Worm (Caenorhabditis elegans) whole organism, young adult: ENCODE results near the gene math-37.

Experiments used
- B0261.1 ChIP-seq: sonication (generic microtip); optimal IDR thresholded peaks from 2 replicates; lab custom pipeline; 2016; ENCODE audit warnings: mild to moderate bottlenecking, missing genetic modification characterization, moderate library complexity, missing compliant biosample characterization
- F52B5.7 ChIP-seq: sonication (generic microtip); optimal IDR thresholded peaks from 2 replicates; lab custom pipeline; 2016; ENCODE audit warnings: mild to moderate bottlenecking, missing genetic modification characterization, missing compliant biosample characterization
- K12H6.12 ChIP-seq: fragments of 200-800 bp; sonication (Bioruptor generic); optimal IDR thresholded peaks from 2 replicates; lab custom pipeline; 2018; ENCODE audit warnings: mild to moderate bottlenecking, missing genetic modification characterization, missing compliant biosample characterization
- T07F8.4 ChIP-seq: sonication (generic microtip); optimal IDR thresholded peaks from 2 replicates; lab custom pipeline; 2016; ENCODE audit warnings: mild to moderate bottlenecking, missing genetic modification characterization, moderate library complexity, missing compliant biosample characterization
- T26A5.8 ChIP-seq: sonication (generic microtip); optimal IDR thresholded peaks from 2 replicates; lab custom pipeline; 2016; ENCODE audit warnings: missing genetic modification characterization, missing compliant biosample characterization
- Y53F4B.3 ChIP-seq: fragments of 200-800 bp; sonication (Bioruptor generic); IDR thresholded peaks from 2 replicates; pipeline ENCODE4 v1.3.6; 2022; ENCODE audit warnings: missing genetic modification reagents, missing genetic modification characterization, missing compliant biosample characterization
- Y67H2A.10 ChIP-seq: fragments of 200-800 bp; sonication (Bioruptor generic); conservative IDR thresholded peaks from 2 replicates; pipeline ENCODE4 v1.3.6; 2022; ENCODE audit warnings: missing genetic modification reagents, missing genetic modification characterization, missing compliant biosample characterization
- Y79H2A.3 ChIP-seq: fragments of 200-800 bp; sonication (Bioruptor generic); conservative IDR thresholded peaks from 2 replicates; pipeline ENCODE4 v1.3.6; 2022; ENCODE audit warnings: missing genetic modification reagents, missing genetic modification characterization, missing compliant biosample characterization
- Y95B8A.8 ChIP-seq: fragments of 200-800 bp; sonication (Bioruptor generic); IDR thresholded peaks from 2 replicates; pipeline ENCODE4 v1.3.6; 2022; ENCODE audit warnings: missing genetic modification reagents, missing genetic modification characterization, missing compliant biosample characterization
- ama-1 ChIP-seq, 3 experiments: fragments of 150-350 bp in 1 of 3; sonication (generic microtip) in 2 of 3; optimal IDR thresholded peaks; 2 replicates each; lab custom pipeline; 2014 to 2018; ENCODE audit warnings: missing biosample characterization in 2 of 3, missing genetic modification characterization in 2 of 3, missing genetic modification reagents in 2 of 3
- atf-7 ChIP-seq: sonication (generic microtip); optimal IDR thresholded peaks from 2 replicates; lab custom pipeline; 2017; ENCODE audit warnings: mild to moderate bottlenecking, missing genetic modification characterization, missing compliant biosample characterization
- ccch-3 ChIP-seq: fragments of 200-800 bp; sonication (Bioruptor generic); optimal IDR thresholded peaks from 2 replicates; lab custom pipeline; 2018; ENCODE audit warnings: mild to moderate bottlenecking, missing genetic modification characterization, missing compliant biosample characterization
- ceh-100 ChIP-seq: fragments of 200-800 bp; sonication (Bioruptor generic); IDR thresholded peaks from 2 replicates; pipeline ENCODE4 v1.3.6; 2022; ENCODE audit warnings: missing genetic modification reagents, missing genetic modification characterization, missing compliant biosample characterization
- ceh-79 ChIP-seq: sonication (generic microtip); optimal IDR thresholded peaks from 2 replicates; lab custom pipeline; 2017; ENCODE audit warnings: mild to moderate bottlenecking, missing genetic modification characterization, missing compliant biosample characterization
- chd-7 ChIP-seq: sonication (generic microtip); optimal IDR thresholded peaks from 2 replicates; lab custom pipeline; 2016; ENCODE audit warnings: mild to moderate bottlenecking, missing genetic modification characterization, moderate library complexity, missing compliant biosample characterization
- dox-1 ChIP-seq: fragments of 200-800 bp; sonication (Bioruptor generic); IDR thresholded peaks from 2 replicates; pipeline ENCODE4 v1.3.6; 2022; ENCODE audit warnings: missing genetic modification reagents, missing genetic modification characterization, missing compliant biosample characterization
- egrh-3 ChIP-seq: fragments of 200-800 bp; sonication (Bioruptor generic); IDR thresholded peaks from 2 replicates; pipeline ENCODE4 v1.3.6; 2022; ENCODE audit warnings: missing genetic modification reagents, missing genetic modification characterization, missing compliant biosample characterization
- let-607 ChIP-seq, 2 experiments: fragments of 200-800 bp in 1 of 2; sonication (Bioruptor generic) in 1 of 2; sonication (generic microtip) in 1 of 2; optimal IDR thresholded peaks; 2 replicates each; lab custom pipeline; 2016 to 2018; ENCODE audit warnings: mild to moderate bottlenecking in 2 of 2, missing compliant biosample characterization in 2 of 2, missing genetic modification characterization in 2 of 2, moderate library complexity in 2 of 2, missing genotype in 1 of 2
- lin-54 ChIP-seq: fragments of 200-800 bp; sonication (Bioruptor generic); optimal IDR thresholded peaks from 2 replicates; lab custom pipeline; 2018; ENCODE audit warnings: mild to moderate bottlenecking, missing genetic modification characterization, missing compliant biosample characterization
- lsy-27 ChIP-seq: sonication (generic microtip); optimal IDR thresholded peaks from 2 replicates; lab custom pipeline; 2017; ENCODE audit warnings: missing genetic modification characterization, mild to moderate bottlenecking, missing compliant biosample characterization, antibody characterized with exemption, missing genotype, borderline replicate concordance; ENCODE audit not compliant: insufficient read depth
- madf-3 ChIP-seq: fragments of 200-800 bp; sonication (Bioruptor generic); IDR thresholded peaks from 2 replicates; pipeline ENCODE4 v1.3.6; 2022; ENCODE audit warnings: missing genetic modification reagents, missing genetic modification characterization, missing compliant biosample characterization
- madf-6 ChIP-seq: fragments of 200-800 bp; sonication (Bioruptor generic); IDR thresholded peaks from 2 replicates; pipeline ENCODE4 v1.3.6; 2022; ENCODE audit warnings: missing genetic modification reagents, missing genetic modification characterization, missing compliant biosample characterization
- mel-28 ChIP-seq: sonication (generic microtip); optimal IDR thresholded peaks from 2 replicates; lab custom pipeline; 2016; ENCODE audit warnings: borderline replicate concordance, mild to moderate bottlenecking, missing genetic modification characterization, missing compliant biosample characterization
- mxl-1 ChIP-seq: sonication (generic microtip); optimal IDR thresholded peaks from 2 replicates; lab custom pipeline; 2016; ENCODE audit warnings: missing genetic modification characterization, missing compliant biosample characterization
- nhr-179 ChIP-seq: sonication (generic microtip); optimal IDR thresholded peaks from 2 replicates; lab custom pipeline; 2016; ENCODE audit warnings: mild to moderate bottlenecking, missing genetic modification characterization, missing compliant biosample characterization
- nhr-90 ChIP-seq: sonication (generic microtip); optimal IDR thresholded peaks from 2 replicates; lab custom pipeline; 2016; ENCODE audit warnings: missing genotype, mild to moderate bottlenecking, missing genetic modification characterization, missing compliant biosample characterization
- rcor-1 ChIP-seq: fragments of 200-800 bp; sonication (Bioruptor generic); IDR thresholded peaks from 2 replicates; pipeline ENCODE4 v1.3.6; 2022; ENCODE audit warnings: missing genetic modification reagents, missing genetic modification characterization, missing compliant biosample characterization
- snpc-1.1 ChIP-seq: sonication (generic microtip); optimal IDR thresholded peaks from 2 replicates; lab custom pipeline; 2017; ENCODE audit warnings: missing genetic modification characterization, mild to moderate bottlenecking, missing compliant biosample characterization, antibody characterized with exemption, moderate library complexity, missing genotype, missing genetic modification reagents; ENCODE audit not compliant: insufficient read depth
- somi-1 ChIP-seq: fragments of 200-800 bp; sonication (Bioruptor generic); optimal IDR thresholded peaks from 2 replicates; lab custom pipeline; 2018; ENCODE audit warnings: mild to moderate bottlenecking, missing genetic modification characterization, missing compliant biosample characterization
- tbp1 ChIP-seq: fragments of 200-800 bp; sonication (Bioruptor generic); optimal IDR thresholded peaks from 2 replicates; lab custom pipeline; 2018; ENCODE audit warnings: mild to moderate bottlenecking, missing genetic modification characterization, missing compliant biosample characterization
- unc-130 ChIP-seq: sonication (generic microtip); optimal IDR thresholded peaks from 2 replicates; lab custom pipeline; 2016; ENCODE audit warnings: missing genetic modification reagents, missing genetic modification characterization, missing compliant biosample characterization
- unc-62 ChIP-seq: fragments of 150-350 bp; optimal IDR thresholded peaks from 2 replicates; lab custom pipeline; 2014; ENCODE audit warnings: missing biosample characterization, missing genetic modification reagents, missing genetic modification characterization
- ztf-25 ChIP-seq: fragments of 200-800 bp; sonication (Bioruptor generic); IDR thresholded peaks from 2 replicates; pipeline ENCODE4 v1.3.6; 2022; ENCODE audit warnings: missing genetic modification reagents, missing genetic modification characterization, missing compliant biosample characterization
- ztf-3 ChIP-seq: fragments of 200-800 bp; sonication (Bioruptor generic); optimal IDR thresholded peaks from 2 replicates; lab custom pipeline; 2018; ENCODE audit warnings: mild to moderate bottlenecking, missing genetic modification characterization, missing compliant biosample characterization
- ztf-6 ChIP-seq: fragments of 200-800 bp; sonication (Bioruptor generic); IDR thresholded peaks from 2 replicates; pipeline ENCODE4 v1.3.6; 2022; ENCODE audit warnings: missing genetic modification reagents, missing genetic modification characterization, missing compliant biosample characterization

math-37 gene

ce11 chrII:2140817-2141216 is 18.8 kb upstream of the math-37 start, which contains the start of gene C40A11.3:
TSS of gene C40A11.3 (plus strand) at chrII:2141117.
- no peak for TF ChIP-seq ccch-3 (GFP tag; lab: Kevin White, UChicago)
- no peak for TF ChIP-seq Y95B8A.8 (GFP tag; lab: Robert Waterston, UW)

ce11 chrII:2138901-2139300 is 16.9 kb upstream of the math-37 start:
- TF ChIP-seq snpc-1.1 (tag; lab: Kevin White, UChicago) (no peak), dox-1 (no peak)
- TF ChIP-seq, all 124 proteins: peak for 0

ce11 chrII:2137235-2137634 is 15.2 kb upstream of the math-37 start, which contains the start of gene C40A11.4:
TSS of gene C40A11.4 (plus strand) at chrII:2137422.
- TF ChIP-seq madf-6 (GFP tag; lab: Robert Waterston, UW), result no peak
- no peak for TF ChIP-seq ztf-3 (GFP tag; lab: Kevin White, UChicago)
- no peak for TF ChIP-seq B0261.1 (tag; lab: Kevin White, UChicago)
- no peak for TF ChIP-seq rcor-1 (GFP tag; lab: Robert Waterston, UW)
- TF ChIP-seq unc-130 (GFP tag; lab: Kevin White, UChicago), result no peak
- no peak for TF ChIP-seq madf-3 (GFP tag; lab: Robert Waterston, UW)
- TF ChIP-seq lin-54, result no peak
- TF ChIP-seq lsy-27 (tag; lab: Kevin White, UChicago), result no peak
- TF ChIP-seq nhr-179 (tag; lab: Kevin White, UChicago), result no peak
- no peak for TF ChIP-seq mxl-1

- no peak for TF ChIP-seq ztf-6
- no peak for TF ChIP-seq snpc-1.1 (tag; lab: Kevin White, UChicago)
- no peak for TF ChIP-seq mel-28 (tag; lab: Kevin White, UChicago)
- no peak for TF ChIP-seq nhr-90 (tag; lab: Kevin White, UChicago)
- TF ChIP-seq somi-1 (GFP tag; lab: Kevin White, UChicago), result no peak
- TF ChIP-seq Y79H2A.3, result no peak
- no peak for TF ChIP-seq K12H6.12 (tag; lab: Kevin White, UChicago)
- TF ChIP-seq madf-3 (GFP tag; lab: Robert Waterston, UW), result no peak
- no peak for TF ChIP-seq ceh-79 (tag; lab: Kevin White, UChicago)
- no peak for TF ChIP-seq Y67H2A.10
- TF ChIP-seq ccch-3 (GFP tag; lab: Kevin White, UChicago), result no peak
- no peak for TF ChIP-seq let-607 (tag; optimal IDR thresholded peaks at IDR 0.05; lab: Kevin White, UChicago)
- no peak for TF ChIP-seq unc-62 (GFP tag; lab: Kevin White, UChicago)
- TF ChIP-seq Y53F4B.3 (GFP tag; lab: Robert Waterston, UW), result no peak
Measured at ce11 chrII:2135604-2136003, 13.6 kb upstream of the math-37 start, which contains the start of gene hpo-7. TSS of gene hpo-7 (minus strand) at chrII:2135704.

ce11 chrII:2130770-2131169 is 8.8 kb upstream of the math-37 start, which contains the start of gene sdz-28:
TSS of gene sdz-28 (plus strand) at chrII:2131070.
- TF ChIP-seq T07F8.4 (tag; lab: Kevin White, UChicago) (no peak), T26A5.8 (tag; lab: Kevin White, UChicago) (no peak), snpc-1.1 (tag; lab: Kevin White, UChicago) (no peak), chd-7 (tag; lab: Kevin White, UChicago) (no peak), mel-28 (tag; lab: Kevin White, UChicago) (no peak), ceh-100 (no peak), F52B5.7 (tag; lab: Kevin White, UChicago) (no peak), ztf-25 (GFP tag; lab: Robert Waterston, UW) (no peak), atf-7 (tag; lab: Kevin White, UChicago) (no peak), Y67H2A.10 (no peak), ztf-3 (GFP tag; lab: Kevin White, UChicago) (no peak), somi-1 (GFP tag; lab: Kevin White, UChicago) (no peak), ama-1 (optimal IDR thresholded peaks at IDR 0.05; lab: Kevin White, UChicago) (no peak), ama-1 (GFP tag; optimal IDR thresholded peaks at IDR 0.05; lab: Kevin White, UChicago) (no peak), let-607 (tag; optimal IDR thresholded peaks at IDR 0.05; lab: Kevin White, UChicago) (no peak), egrh-3 (GFP tag; lab: Robert Waterston, UW) (no peak), tbp1 (GFP tag; lab: Kevin White, UChicago) (no peak)
- TF ChIP-seq, all 124 proteins: peak for 0
